Fruit fly (Drosophila melanogaster): Measurements from ENCODE around the gene Ptx1.

dm6 chr3R:30916024-30916423 is 3.5 kb downstream of the Ptx1 start:
- no peak for TF ChIP-seq Pif1A (GFP tag; optimal IDR thresholded peaks at IDR 0.05)
- TF ChIP-seq EcR (GFP tag; optimal IDR thresholded peaks at IDR 0.05), result no peak
- TF ChIP-seq Pif1B (GFP tag; optimal IDR thresholded peaks at IDR 0.05), result no peak
- no peak for TF ChIP-seq rn (GFP tag; IDR thresholded peaks at IDR 0.05)
- no peak for TF ChIP-seq CG8301 (tag; optimal IDR thresholded peaks at IDR 0.05)

All from whole organism, pupa.